Fruit fly (Drosophila melanogaster) whole organism, embryonic: ENCODE measurements around the gene Lamtor4.
A peak's percentile ranks its signal among the peaks of the same experiment; 100 is the strongest.

Source experiments
- CG10147 ChIP-seq: fragments of 200-800 bp; sonication (Bioruptor generic); optimal IDR thresholded peaks from 2 replicates; lab custom pipeline; 2019; ENCODE audit warnings: missing biosample characterization, mild to moderate bottlenecking, missing genetic modification characterization, moderate library complexity
- CG10462 ChIP-seq: fragments of 200-800 bp; sonication (Bioruptor generic); optimal IDR thresholded peaks from 2 replicates; lab custom pipeline; 2016; ENCODE audit warnings: missing biosample characterization, missing genetic modification characterization
- CG12155 ChIP-seq: fragments of 200-800 bp; sonication (Bioruptor generic); optimal IDR thresholded peaks from 3 replicates; lab custom pipeline; 2016; ENCODE audit warnings: missing biosample characterization, missing genetic modification characterization
- CG12769 ChIP-seq: fragments of 200-800 bp; sonication (Bioruptor generic); optimal IDR thresholded peaks from 2 replicates; lab custom pipeline; 2019; ENCODE audit warnings: missing biosample characterization, mild to moderate bottlenecking, missing genetic modification characterization, moderate library complexity
- CG12942 ChIP-seq: fragments of 200-800 bp; sonication (Bioruptor generic); optimal IDR thresholded peaks from 3 replicates; lab custom pipeline; 2016; ENCODE audit warnings: missing biosample characterization, missing genetic modification characterization
- CG14667 ChIP-seq: fragments of 200-800 bp; sonication (Bioruptor generic); IDR thresholded peaks from 2 replicates; pipeline ENCODE4 v1.3.6; 2022; ENCODE audit warnings: missing biosample characterization, missing genetic modification characterization
- CG15479 ChIP-seq: fragments of 200-800 bp; sonication (Bioruptor generic); optimal IDR thresholded peaks from 3 replicates; lab custom pipeline; 2019; ENCODE audit warnings: missing biosample characterization, mild to moderate bottlenecking, missing genetic modification characterization, moderate library complexity
- CG17385 ChIP-seq: fragments of 200-800 bp; sonication (Bioruptor generic); optimal IDR thresholded peaks from 3 replicates; lab custom pipeline; 2018; ENCODE audit warnings: missing biosample characterization, mild to moderate bottlenecking, missing genetic modification characterization
- CG2120 ChIP-seq: fragments of 200-800 bp; sonication (Bioruptor generic); optimal IDR thresholded peaks from 3 replicates; lab custom pipeline; 2016; ENCODE audit warnings: missing biosample characterization, missing genetic modification characterization
- CG30431 ChIP-seq: fragments of 200-800 bp; sonication (Bioruptor generic); optimal IDR thresholded peaks from 2 replicates; lab custom pipeline; 2017; ENCODE audit warnings: missing biosample characterization, missing genetic modification characterization
- CG33557 ChIP-seq: fragments of 200-800 bp; sonication (Bioruptor generic); optimal IDR thresholded peaks from 2 replicates; lab custom pipeline; 2019; ENCODE audit warnings: missing biosample characterization, mild to moderate bottlenecking, missing genetic modification characterization, moderate library complexity
- CG3838 ChIP-seq: fragments of 200-800 bp; sonication (Bioruptor generic); optimal IDR thresholded peaks from 3 replicates; lab custom pipeline; 2016; ENCODE audit warnings: missing biosample characterization, missing genetic modification characterization
- CG3995 ChIP-seq: fragments of 200-800 bp; sonication (Bioruptor generic); optimal IDR thresholded peaks from 3 replicates; lab custom pipeline; 2016; ENCODE audit warnings: missing biosample characterization, missing genetic modification characterization
- CG4282 ChIP-seq: fragments of 200-800 bp; sonication (Bioruptor generic); optimal IDR thresholded peaks from 2 replicates; lab custom pipeline; 2016; ENCODE audit warnings: missing biosample characterization, missing genetic modification characterization
- CG7987 ChIP-seq: fragments of 200-800 bp; sonication (Bioruptor generic); optimal IDR thresholded peaks from 2 replicates; lab custom pipeline; 2018; ENCODE audit warnings: missing biosample characterization, mild to moderate bottlenecking, missing genetic modification characterization, moderate library complexity
- CG8388 ChIP-seq: fragments of 200-800 bp; sonication (Bioruptor generic); optimal IDR thresholded peaks from 2 replicates; lab custom pipeline; 2019; ENCODE audit warnings: missing biosample characterization, mild to moderate bottlenecking, missing genetic modification characterization, moderate library complexity
- CTCF ChIP-seq: fragments of 200-800 bp; sonication (Bioruptor generic); optimal IDR thresholded peaks from 2 replicates; lab custom pipeline; 2017; ENCODE audit warnings: missing biosample characterization, mild to moderate bottlenecking, missing genetic modification characterization, moderate library complexity
- Camta ChIP-seq: fragments of 200-800 bp; sonication (Bioruptor generic); optimal IDR thresholded peaks from 2 replicates; lab custom pipeline; 2016; ENCODE audit warnings: missing biosample characterization, missing genetic modification characterization
- D19A ChIP-seq: fragments of 200-800 bp; optimal IDR thresholded peaks from 3 replicates; lab custom pipeline; 2019; ENCODE audit warnings: missing biosample characterization, mild to moderate bottlenecking, missing genetic modification characterization, moderate library complexity
- Dbx ChIP-seq: fragments of 200-800 bp; sonication (Bioruptor generic); IDR thresholded peaks from 3 replicates; pipeline ENCODE4 v1.3.6; 2022; ENCODE audit warnings: missing biosample characterization, missing genetic modification characterization
- Deaf1 ChIP-seq: fragments of 200-800 bp; optimal IDR thresholded peaks from 3 replicates; lab custom pipeline; 2019; ENCODE audit warnings: missing biosample characterization, mild to moderate bottlenecking, missing genetic modification characterization, moderate library complexity
- Dek ChIP-seq: fragments of 200-800 bp; sonication (Bioruptor generic); optimal IDR thresholded peaks from 3 replicates; lab custom pipeline; 2019; ENCODE audit warnings: missing biosample characterization, mild to moderate bottlenecking, missing genetic modification characterization, moderate library complexity
- E2f2 ChIP-seq: fragments of 200-800 bp; sonication (Bioruptor generic); IDR thresholded peaks from 2 replicates; pipeline ENCODE4 v1.3.6; 2022; ENCODE audit warnings: missing biosample characterization, missing genetic modification characterization
- GATAe ChIP-seq: fragments of 200-800 bp; sonication (Bioruptor generic); conservative IDR thresholded peaks from 2 replicates; pipeline ENCODE4 v1.3.6; 2022; ENCODE audit warnings: missing biosample characterization, missing genetic modification characterization
- HLH3B ChIP-seq: fragments of 200-800 bp; sonication (Bioruptor generic); IDR thresholded peaks from 2 replicates; pipeline ENCODE4 v1.3.6; 2022; ENCODE audit warnings: missing biosample characterization, missing genetic modification characterization
- HmgZ ChIP-seq: fragments of 200-800 bp; sonication (Bioruptor generic); optimal IDR thresholded peaks from 2 replicates; lab custom pipeline; 2018; ENCODE audit warnings: missing biosample characterization, mild to moderate bottlenecking, missing genetic modification characterization
- Mrtf ChIP-seq: fragments of 200-800 bp; sonication (Bioruptor generic); IDR thresholded peaks from 3 replicates; pipeline ENCODE4 v1.3.6; 2022; ENCODE audit warnings: missing biosample characterization, missing genetic modification characterization
- NfI ChIP-seq: fragments of 200-800 bp; sonication (Bioruptor generic); optimal IDR thresholded peaks from 3 replicates; lab custom pipeline; 2018; ENCODE audit warnings: missing biosample characterization, mild to moderate bottlenecking, missing genetic modification characterization, moderate library complexity
- Opbp ChIP-seq: fragments of 200-800 bp; sonication (Bioruptor generic); IDR thresholded peaks from 3 replicates; pipeline ENCODE4 v1.3.6; 2022; ENCODE audit warnings: missing biosample characterization, missing genetic modification characterization; ENCODE audit not compliant: partially characterized antibody
- Sin3A ChIP-seq: fragments of >200 bp; optimal IDR thresholded peaks from 2 replicates; lab custom pipeline; 2018
- Ssrp ChIP-seq: fragments of 200-800 bp; sonication (Bioruptor generic); optimal IDR thresholded peaks from 2 replicates; lab custom pipeline; 2018; ENCODE audit warnings: missing biosample characterization, mild to moderate bottlenecking, missing genetic modification characterization, moderate library complexity
- Usf ChIP-seq: fragments of 200-800 bp; sonication (Bioruptor generic); optimal IDR thresholded peaks from 2 replicates; lab custom pipeline; 2017; ENCODE audit warnings: missing genotype, missing biosample characterization, missing genetic modification characterization
- ato ChIP-seq: fragments of 200-800 bp; sonication (Bioruptor generic); IDR thresholded peaks from 2 replicates; pipeline ENCODE4 v1.3.6; 2022; ENCODE audit warnings: missing biosample characterization, missing genetic modification characterization; ENCODE audit not compliant: partially characterized antibody
- bigmax ChIP-seq: fragments of 200-800 bp; sonication (Bioruptor generic); optimal IDR thresholded peaks from 2 replicates; lab custom pipeline; 2018; ENCODE audit warnings: missing biosample characterization, mild to moderate bottlenecking, missing genetic modification characterization
- bsh ChIP-seq, 2 experiments: fragments of 200-800 bp; sonication (Bioruptor generic); optimal IDR thresholded peaks; 2 replicates each; lab custom pipeline; 2017 to 2018; ENCODE audit warnings: mild to moderate bottlenecking in 2 of 2, missing biosample characterization in 2 of 2, missing genetic modification characterization in 2 of 2, moderate library complexity in 1 of 2
- cad ChIP-seq: fragments of >200 bp; optimal IDR thresholded peaks from 2 replicates; lab custom pipeline; 2017; ENCODE audit warnings: missing biosample characterization, missing genetic modification characterization
- dmrt11E ChIP-seq: fragments of 200-800 bp; sonication (Bioruptor generic); optimal IDR thresholded peaks from 3 replicates; lab custom pipeline; 2018; ENCODE audit warnings: missing biosample characterization, mild to moderate bottlenecking, missing genetic modification characterization, moderate library complexity
- gsb-n ChIP-seq: fragments of 200-800 bp; sonication (Bioruptor generic); optimal IDR thresholded peaks from 3 replicates; lab custom pipeline; 2018; ENCODE audit warnings: missing biosample characterization, mild to moderate bottlenecking, missing genetic modification characterization
- lilli ChIP-seq: fragments of 200-800 bp; sonication (Bioruptor generic); optimal IDR thresholded peaks from 3 replicates; lab custom pipeline; 2016; ENCODE audit warnings: missing biosample characterization, missing genetic modification characterization
- luna ChIP-seq: fragments of 200-800 bp; sonication (Bioruptor generic); optimal IDR thresholded peaks from 2 replicates; lab custom pipeline; 2016; ENCODE audit warnings: missing biosample characterization, missing genetic modification characterization
- nau ChIP-seq: fragments of 200-800 bp; sonication (Bioruptor generic); optimal IDR thresholded peaks from 3 replicates; lab custom pipeline; 2017; ENCODE audit warnings: missing biosample characterization, mild to moderate bottlenecking, missing genetic modification characterization, missing genetic modification reagents
- odd ChIP-seq: fragments of 200-800 bp; sonication (Bioruptor generic); optimal IDR thresholded peaks from 2 replicates; lab custom pipeline; 2017; ENCODE audit warnings: missing biosample characterization, mild to moderate bottlenecking, missing genetic modification characterization
- pfk ChIP-seq: fragments of 200-800 bp; sonication (Bioruptor generic); optimal IDR thresholded peaks from 2 replicates; lab custom pipeline; 2018; ENCODE audit warnings: missing biosample characterization, mild to moderate bottlenecking, missing genetic modification characterization, moderate library complexity
- psq ChIP-seq: fragments of 200-800 bp; sonication (Bioruptor generic); optimal IDR thresholded peaks from 2 replicates; lab custom pipeline; 2017; ENCODE audit warnings: missing biosample characterization, missing genetic modification characterization
- pum ChIP-seq: fragments of 200-800 bp; sonication (Bioruptor generic); optimal IDR thresholded peaks from 2 replicates; lab custom pipeline; 2016; ENCODE audit warnings: missing biosample characterization, missing genetic modification characterization
- run ChIP-seq: fragments of 200-800 bp; sonication (Bioruptor generic); optimal IDR thresholded peaks from 3 replicates; lab custom pipeline; 2018; ENCODE audit warnings: missing biosample characterization, mild to moderate bottlenecking, missing genetic modification characterization
- schlank ChIP-seq: fragments of 200-800 bp; sonication (Bioruptor generic); optimal IDR thresholded peaks from 2 replicates; lab custom pipeline; 2018; ENCODE audit warnings: missing biosample characterization, mild to moderate bottlenecking, missing genetic modification characterization
- scrt ChIP-seq: fragments of 200-800 bp; sonication (Bioruptor generic); optimal IDR thresholded peaks from 2 replicates; lab custom pipeline; 2018; ENCODE audit warnings: missing biosample characterization, mild to moderate bottlenecking, missing genetic modification characterization, moderate library complexity
- sim ChIP-seq: fragments of 200-800 bp; sonication (Bioruptor generic); IDR thresholded peaks from 2 replicates; pipeline ENCODE4 v1.3.6; 2022; ENCODE audit warnings: missing biosample characterization, missing genetic modification characterization
- ssp ChIP-seq: fragments of 200-800 bp; sonication (Bioruptor generic); IDR thresholded peaks from 2 replicates; pipeline ENCODE4 v1.3.6; 2022; ENCODE audit warnings: missing biosample characterization, missing genetic modification characterization
- stwl ChIP-seq: fragments of 200-800 bp; sonication (Bioruptor generic); optimal IDR thresholded peaks from 3 replicates; lab custom pipeline; 2018; ENCODE audit warnings: missing biosample characterization, mild to moderate bottlenecking, missing genetic modification characterization, moderate library complexity
- twi ChIP-seq: fragments of 200-800 bp; optimal IDR thresholded peaks from 2 replicates; lab custom pipeline; 2019; ENCODE audit warnings: missing biosample characterization, mild to moderate bottlenecking, missing genetic modification characterization, moderate library complexity
- zfh2 ChIP-seq: fragments of 200-800 bp; sonication (Bioruptor generic); optimal IDR thresholded peaks from 2 replicates; lab custom pipeline; 2016; ENCODE audit warnings: missing biosample characterization, missing genetic modification characterization

The Lamtor4 gene

DNA sequence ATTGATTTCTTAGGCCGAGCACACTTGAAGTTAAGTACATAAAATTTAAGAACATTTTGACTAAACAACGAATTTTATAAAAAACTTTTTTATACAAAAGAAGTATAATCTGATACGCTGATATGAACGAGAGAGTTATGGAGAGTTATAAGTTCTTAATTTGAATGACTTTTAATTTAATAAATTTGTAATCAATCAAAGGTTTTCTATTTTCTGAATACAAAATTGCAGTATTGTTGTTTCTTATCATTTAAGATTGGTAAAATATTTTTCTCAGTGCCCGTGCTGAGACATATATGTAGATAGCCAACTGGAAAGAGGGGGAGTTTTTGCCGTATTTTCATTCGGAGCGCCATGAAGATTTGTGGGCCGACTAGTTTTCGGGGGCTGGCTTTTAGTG is 23.6 kb upstream of the Lamtor4 start (continued):
- TF ChIP-seq CG10147 (GFP tag; lab: Kevin White, UChicago) (no peak), Dek (no peak), CG3838 (GFP tag; lab: Kevin White, UChicago) (no peak), lilli (GFP tag; lab: Kevin White, UChicago) (no peak), CG33557 (peak; percentile 64), bsh (GFP tag; optimal IDR thresholded peaks at IDR 0.05; lab: Kevin White, UChicago) (peak in 1 of 2 experiments; percentile 85), zfh2 (GFP tag; lab: Kevin White, UChicago) (no peak), CG14667 (no peak), schlank (tag; lab: Kevin White, UChicago) (no peak), CG12769 (tag; lab: Kevin White, UChicago) (no peak), odd (GFP tag; lab: Kevin White, UChicago) (no peak), sim (GFP tag; lab: Robert Waterston, UW) (no peak), CG15479 (GFP tag; lab: Kevin White, UChicago) (no peak), CG8388 (GFP tag; lab: Kevin White, UChicago) (peak; percentile 69), gsb-n (tag; lab: Kevin White, UChicago) (peak; percentile 79), stwl (tag; lab: Kevin White, UChicago) (no peak), GATAe (GFP tag; lab: Robert Waterston, UW) (no peak), run (no peak), CG7987 (no peak), CTCF (GFP tag; lab: Kevin White, UChicago) (no peak), psq (no peak), nau (GFP tag; lab: Kevin White, UChicago) (no peak), Dbx (GFP tag; lab: Robert Waterston, UW) (no peak), CG12942 (no peak), D19A (tag; lab: Kevin White, UChicago) (peak; percentile 43), CG17385 (GFP tag; lab: Kevin White, UChicago) (peak; percentile 23), CG3995 (GFP tag; lab: Kevin White, UChicago) (no peak), Sin3A (lab: Kevin White, UChicago) (no peak), cad (no peak), ato (GFP tag; lab: Robert Waterston, UW) (no peak), CG2120 (GFP tag; lab: Kevin White, UChicago) (no peak), twi (tag; lab: Kevin White, UChicago) (peak; percentile 45), Usf (GFP tag; lab: Kevin White, UChicago) (no peak), NfI (GFP tag; lab: Kevin White, UChicago) (no peak), Deaf1 (tag; lab: Kevin White, UChicago) (no peak), pum (GFP tag; lab: Kevin White, UChicago) (no peak), HLH3B (GFP tag; lab: Robert Waterston, UW) (no peak), pfk (no peak), bigmax (GFP tag; lab: Kevin White, UChicago) (no peak), Opbp (GFP tag; lab: Robert Waterston, UW) (no peak), CG12155 (GFP tag; lab: Kevin White, UChicago) (no peak), ssp (no peak), CG10462 (no peak), luna (GFP tag; lab: Kevin White, UChicago) (no peak), Camta (GFP tag; lab: Kevin White, UChicago) (no peak), CG30431 (GFP tag; lab: Kevin White, UChicago) (no peak), HmgZ (tag; lab: Kevin White, UChicago) (no peak), Mrtf (no peak), CG4282 (GFP tag; lab: Kevin White, UChicago) (no peak), E2f2 (no peak), scrt (GFP tag; lab: Kevin White, UChicago) (no peak), Ssrp (tag; lab: Kevin White, UChicago) (peak; percentile 71), dmrt11E (tag; lab: Kevin White, UChicago) (peak; percentile 87)
